Worm (Caenorhabditis elegans): ENCODE data around the gene C29E4.10.

C29E4.10 gene

DNA sequence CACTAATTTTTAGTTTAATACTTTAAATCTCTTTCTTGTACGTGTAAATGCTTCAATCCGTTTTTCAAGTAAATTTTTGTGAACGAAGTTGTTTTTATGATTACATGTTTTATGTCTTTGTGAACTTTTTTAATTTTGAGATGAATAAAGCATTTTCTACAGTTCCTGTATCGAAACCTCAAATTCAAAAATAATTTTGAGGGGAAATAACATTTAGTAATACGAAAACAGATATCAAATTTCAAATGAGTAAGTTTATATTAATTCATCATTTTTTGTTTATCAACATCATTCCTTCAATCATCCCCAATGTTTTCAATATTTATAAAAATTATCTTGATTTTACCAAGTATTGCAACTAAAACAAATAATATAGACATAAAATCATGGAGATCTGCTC, at the start of gene C29E4.10:
TSS of gene C29E4.10 (plus strand) at position 301 of the 400 bp plus-strand sequence.
- TF ChIP-seq dve-1 (tag; optimal IDR thresholded peaks at IDR 0.05; ENCODE audit: insufficient read depth) (no peak), madf-5 (GFP tag; IDR thresholded peaks at IDR 0.05) (no peak), mxl-3 (GFP tag; optimal IDR thresholded peaks at IDR 0.05) (no peak), lsy-2 (tag; optimal IDR thresholded peaks at IDR 0.05) (no peak)

DNA sequence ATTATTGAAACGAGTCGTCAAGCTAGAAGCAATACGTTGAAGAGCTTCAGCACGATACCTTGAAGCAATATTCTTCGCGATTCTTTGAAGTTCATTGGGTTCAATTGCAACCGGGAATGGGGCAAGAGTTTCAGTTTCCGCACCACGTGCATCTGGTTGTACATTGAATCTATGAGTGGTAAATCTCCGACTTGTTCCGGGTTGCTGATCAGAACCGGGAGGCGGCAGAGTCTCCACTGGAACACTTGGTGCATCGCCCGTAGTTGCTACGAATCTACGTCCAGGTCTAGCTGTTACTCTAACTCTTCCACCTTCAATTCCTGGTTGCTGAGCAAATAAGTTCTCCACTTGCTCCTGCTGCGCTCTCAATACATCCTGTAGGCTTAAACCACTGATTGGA, 48.6 kb upstream of the C29E4.10 start:
- TF ChIP-seq ama-1 (optimal IDR thresholded peaks at IDR 0.05) (no peak), hmg-1.1 (GFP tag; IDR thresholded peaks at IDR 0.05) (no peak), daf-8 (GFP tag; IDR thresholded peaks at IDR 0.05) (no peak), ceh-32 (tag; optimal IDR thresholded peaks at IDR 0.05; ENCODE audit: poor library complexity) (no peak), F10B5.3 (tag; optimal IDR thresholded peaks at IDR 0.05) (no peak), hlh-11 (tag; optimal IDR thresholded peaks at IDR 0.05) (no peak), lir-3 (tag; optimal IDR thresholded peaks at IDR 0.05) (no peak), daf-16 (GFP tag; optimal IDR thresholded peaks at IDR 0.05) (no peak), daf-16 (tag; optimal IDR thresholded peaks at IDR 0.05) (no peak), dmd-8 (GFP tag; IDR thresholded peaks at IDR 0.05) (no peak), pqm-1 (tag; optimal IDR thresholded peaks at IDR 0.05) (no peak), pha-4 (GFP tag; IDR thresholded peaks at IDR 0.05) (no peak), pha-4 (tag; optimal IDR thresholded peaks at IDR 0.05) (no peak), unc-39 (tag; optimal IDR thresholded peaks at IDR 0.05) (no peak), madf-5 (GFP tag; IDR thresholded peaks at IDR 0.05) (no peak), F37D6.2 (tag; optimal IDR thresholded peaks at IDR 0.05) (no peak), tra-1 (GFP tag; IDR thresholded peaks at IDR 0.05) (no peak)

DNA sequence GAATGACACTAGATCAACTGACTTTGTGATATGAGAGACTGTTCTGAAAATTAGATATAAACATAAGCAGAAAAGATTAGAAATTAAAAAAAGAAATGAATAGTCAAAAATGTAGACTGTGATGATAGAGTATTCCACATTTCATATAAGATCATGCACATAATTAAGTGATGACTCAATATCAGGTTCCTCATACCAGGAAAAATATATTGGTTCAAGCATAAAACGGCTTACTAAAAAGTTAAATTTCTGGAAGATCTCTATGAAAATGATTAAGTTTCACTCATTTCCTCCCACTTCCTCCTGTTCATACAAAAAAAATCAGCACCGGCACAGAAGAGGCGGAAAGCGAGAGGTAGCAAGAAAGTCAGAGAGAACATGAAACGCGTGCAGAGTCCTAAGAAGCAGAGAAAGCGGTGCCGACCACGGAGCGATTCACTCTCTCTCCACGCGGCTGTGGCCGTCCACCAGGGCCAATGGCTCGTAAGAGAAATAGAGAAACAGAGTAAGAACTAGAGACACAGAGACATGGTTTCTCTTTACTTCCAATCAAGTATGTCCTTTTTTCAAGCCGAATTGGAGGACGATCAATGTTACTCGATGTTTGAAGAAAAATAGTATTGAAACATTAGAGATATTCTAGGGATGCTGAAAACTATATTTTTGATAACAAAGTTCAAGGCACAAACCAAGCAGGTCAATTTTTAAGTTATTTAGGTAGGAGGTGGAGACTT, 45.9 kb upstream of the C29E4.10 start, which contains the start of the genes ZK688.5 and fahd-1:
TSS of gene ZK688.5 (minus strand) at position 51 of the 734 bp plus-strand sequence.
TSS of gene fahd-1 (plus strand) at position 684 of the 734 bp plus-strand sequence.
- TF ChIP-seq mep-1 (tag; optimal IDR thresholded peaks at IDR 0.05) (peak; percentile 88), lsy-2 (tag; optimal IDR thresholded peaks at IDR 0.05) (peak; percentile 23 to 67), unc-62 (GFP tag; optimal IDR thresholded peaks at IDR 0.05 in 1 of 2) (no peak), unc-62 (tag; optimal IDR thresholded peaks at IDR 0.05) (no peak), dmd-9 (GFP tag; IDR thresholded peaks at IDR 0.05) (no peak), mdl-1 (tag; optimal IDR thresholded peaks at IDR 0.05) (peak; percentile 68 to 94), F44E2.7 (GFP tag; IDR thresholded peaks at IDR 0.05) (no peak), mxl-3 (GFP tag; optimal IDR thresholded peaks at IDR 0.05) (peak; percentile 98), mxl-2 (GFP tag; conservative IDR thresholded peaks at IDR 0.05) (no peak), nhr-41 (GFP tag; IDR thresholded peaks at IDR 0.05) (no peak), spr-3 (GFP tag; optimal IDR thresholded peaks at IDR 0.05) (no peak), F37D6.2 (tag; optimal IDR thresholded peaks at IDR 0.05) (no peak), nhr-48 (tag; optimal IDR thresholded peaks at IDR 0.05) (peak; percentile 31), nhr-25 (tag; optimal IDR thresholded peaks at IDR 0.05; ENCODE audit: borderline replicate concordance, insufficient read depth) (peak; percentile 85), madf-5 (GFP tag; IDR thresholded peaks at IDR 0.05) (no peak), nhr-102 (tag; optimal IDR thresholded peaks at IDR 0.05) (peak; percentile 21), vab-7 (GFP tag; IDR thresholded peaks at IDR 0.05) (no peak), Y75B8A.6 (GFP tag; IDR thresholded peaks at IDR 0.05) (no peak), dpl-1 (GFP tag; optimal IDR thresholded peaks at IDR 0.05) (peak; percentile 52), lin-1 (GFP tag; IDR thresholded peaks at IDR 0.05) (peak; percentile 69), dve-1 (tag; optimal IDR thresholded peaks at IDR 0.05; ENCODE audit: insufficient read depth) (peak; percentile 75), daf-19 (GFP tag; conservative IDR thresholded peaks at IDR 0.05) (no peak), nhr-111 (GFP tag; optimal IDR thresholded peaks at IDR 0.05) (no peak), egl-43 (GFP tag; IDR thresholded peaks at IDR 0.05) (no peak), ama-1 (optimal IDR thresholded peaks at IDR 0.05) (no peak), php-3 (GFP tag; IDR thresholded peaks at IDR 0.05) (0 out of 2 replicates have a peak, but pooled peaks have one; percentile 25), nhr-77 (tag; optimal IDR thresholded peaks at IDR 0.05) (no peak), daf-8 (GFP tag; IDR thresholded peaks at IDR 0.05) (no peak), zfp-2 (tag; optimal IDR thresholded peaks at IDR 0.05) (no peak), hmg-1.1 (GFP tag; IDR thresholded peaks at IDR 0.05) (peak; percentile 92), mdt-29 (GFP tag; IDR thresholded peaks at IDR 0.05) (no peak), daf-16 (GFP tag; optimal IDR thresholded peaks at IDR 0.05) (no peak), daf-16 (tag; optimal IDR thresholded peaks at IDR 0.05) (peak; percentile 58), F26F4.8 (GFP tag; conservative IDR thresholded peaks at IDR 0.05) (no peak), snpc-1.2 (GFP tag; IDR thresholded peaks at IDR 0.05) (no peak), ztf-7 (tag; optimal IDR thresholded peaks at IDR 0.05) (no peak)

Data from whole organism, L4 larva.